Worm (Caenorhabditis elegans): ENCODE measurements around the gene T03E6.8.

- TF ChIP-seq snpc-4 (tag; optimal IDR thresholded peaks at IDR 0.05) (no peak), mab-5 (tag; optimal IDR thresholded peaks at IDR 0.05) (no peak), nhr-237 (tag; optimal IDR thresholded peaks at IDR 0.05) (no peak), nhr-12 (tag; optimal IDR thresholded peaks at IDR 0.05) (no peak), flh-1 (GFP tag; optimal IDR thresholded peaks at IDR 0.05) (no peak), nhr-28 (tag; optimal IDR thresholded peaks at IDR 0.05) (no peak), nhr-2 (tag; optimal IDR thresholded peaks at IDR 0.05) (no peak), ceh-39 (tag; optimal IDR thresholded peaks at IDR 0.05) (no peak), blmp-1 (tag; optimal IDR thresholded peaks at IDR 0.05) (no peak), pha-4 (tag; optimal IDR thresholded peaks at IDR 0.05) (no peak)
Observed at ce11 chrV:16646372-16646771, 43.4 kb upstream of the T03E6.8 start, which contains the start of gene W06G6.9.

All from whole organism, mixed stage, embryonic.